Fruit fly (Drosophila melanogaster): ENCODE results near the gene TrxT.

TrxT gene

dm6 chrX:5329266-5329898, 17.7 kb upstream of the TrxT start, which contains the start of the genes CG3309 and XRCC1:
TSS of gene CG3309 (minus strand) at chrX:5329347.
TSS of gene XRCC1 (plus strand) at chrX:5329876.
- TF ChIP-seq Oli (tag; optimal IDR thresholded peaks at IDR 0.05) (peak; percentile 23), CG2889 (GFP tag; IDR thresholded peaks at IDR 0.05) (0 out of 3 replicates have a peak, but pooled peaks have one; percentile 25), B-H1 (GFP tag; IDR thresholded peaks at IDR 0.05) (no peak; the same call in 2 of the 3 replicates), CG10147 (GFP tag; optimal IDR thresholded peaks at IDR 0.05) (peak; percentile 14), Hey (tag; optimal IDR thresholded peaks at IDR 0.05) (no peak), tup (GFP tag; optimal IDR thresholded peaks at IDR 0.05) (no peak), Opbp (GFP tag; IDR thresholded peaks at IDR 0.05; ENCODE audit: partially characterized antibody) (peak; percentile 73), p53 (GFP tag; optimal IDR thresholded peaks at IDR 0.05) (no peak), Dp (GFP tag; optimal IDR thresholded peaks at IDR 0.05) (peak; percentile 31), CG6683 (GFP tag; optimal IDR thresholded peaks at IDR 0.05) (no peak), Rfx (GFP tag; IDR thresholded peaks at IDR 0.05) (peak; percentile 61), gsb-n (tag; optimal IDR thresholded peaks at IDR 0.05) (peak; percentile 36), CG11723 (GFP tag; optimal IDR thresholded peaks at IDR 0.05) (no peak), hb (GFP tag; IDR thresholded peaks at IDR 0.05; ENCODE audit: partially characterized antibody) (peak; percentile 81), gcm (GFP tag; optimal IDR thresholded peaks at IDR 0.05) (peak; percentile 7), kah (GFP tag; optimal IDR thresholded peaks at IDR 0.05) (no peak), CG6765 (GFP tag; optimal IDR thresholded peaks at IDR 0.05) (peak; percentile 3), Dek (tag; optimal IDR thresholded peaks at IDR 0.05) (peak; percentile 22), chif (GFP tag; optimal IDR thresholded peaks at IDR 0.05) (peak in 1 of 2 experiments; percentile 15), sim (GFP tag; IDR thresholded peaks at IDR 0.05) (no peak), pzg (GFP tag; optimal IDR thresholded peaks at IDR 0.05) (peak; percentile 25), zf30C (GFP tag; optimal IDR thresholded peaks at IDR 0.05) (no peak), so (GFP tag; IDR thresholded peaks at IDR 0.05) (no peak), Trl (optimal IDR thresholded peaks at IDR 0.05) (no peak), Trl (GFP tag; optimal IDR thresholded peaks at IDR 0.05) (no peak), sug (tag; optimal IDR thresholded peaks at IDR 0.05) (peak; percentile 47), wek (GFP tag; optimal IDR thresholded peaks at IDR 0.05) (no peak), Sox102F (GFP tag; optimal IDR thresholded peaks at IDR 0.05) (peak; percentile 57), CG4404 (GFP tag; IDR thresholded peaks at IDR 0.05) (peak; percentile 45; the same call in 1 of the 2 replicates), CG10543 (GFP tag; optimal IDR thresholded peaks at IDR 0.05) (peak; percentile 33), H2.0 (GFP tag; IDR thresholded peaks at IDR 0.05) (peak; percentile 59), Six4 (GFP tag; optimal IDR thresholded peaks at IDR 0.05) (peak; percentile 20), her (GFP tag; optimal IDR thresholded peaks at IDR 0.05) (no peak), Hr51 (GFP tag; optimal IDR thresholded peaks at IDR 0.05) (peak in 1 of 2 experiments; percentile 29), ERR (GFP tag; optimal IDR thresholded peaks at IDR 0.05) (no peak), Oaz (GFP tag; IDR thresholded peaks at IDR 0.05) (peak; percentile 49; the same call in 1 of the 2 replicates), lola (GFP tag; optimal IDR thresholded peaks at IDR 0.05) (peak in 1 of 3 experiments; percentile 46), NK7.1 (GFP tag; optimal IDR thresholded peaks at IDR 0.05) (no peak), CG17829 (tag; optimal IDR thresholded peaks at IDR 0.05) (peak; percentile 47), CG9876 (GFP tag; optimal IDR thresholded peaks at IDR 0.05) (no peak), CG8478 (optimal IDR thresholded peaks at IDR 0.05) (no peak), CG32532 (GFP tag; IDR thresholded peaks at IDR 0.05) (peak; percentile 34), CG30020 (tag; optimal IDR thresholded peaks at IDR 0.05) (peak; percentile 14), E2f1 (GFP tag; IDR thresholded peaks at IDR 0.05) (peak; percentile 31; the same call in 1 of the 2 replicates), D (optimal IDR thresholded peaks at IDR 0.05) (no peak), D (GFP tag; optimal IDR thresholded peaks at IDR 0.05) (peak; percentile 8), schlank (tag; optimal IDR thresholded peaks at IDR 0.05) (no peak), lbe (GFP tag; optimal IDR thresholded peaks at IDR 0.05) (peak; percentile 16), br (optimal IDR thresholded peaks at IDR 0.05) (no peak), CG17328 (GFP tag; IDR thresholded peaks at IDR 0.05) (peak; percentile 50; the same call in 1 of the 2 replicates)

Measured in whole organism, embryonic.